Fruit fly (Drosophila melanogaster) whole organism, prepupa: ENCODE results near the gene rux.

Experiments
- Blimp-1 ChIP-seq: fragments of 200-800 bp; sonication (Bioruptor generic); optimal IDR thresholded peaks from 3 replicates; lab custom pipeline; 2017; ENCODE audit warnings: missing biosample characterization, missing genetic modification characterization, mild to moderate bottlenecking, moderate library complexity, missing genetic modification reagents
- CG10631 ChIP-seq: fragments of 200-800 bp; sonication (Bioruptor generic); optimal IDR thresholded peaks from 2 replicates; lab custom pipeline; 2016; ENCODE audit warnings: missing biosample characterization, missing genetic modification characterization
- CG10669 ChIP-seq: fragments of 200-800 bp; sonication (Bioruptor generic); optimal IDR thresholded peaks from 3 replicates; lab custom pipeline; 2018; ENCODE audit warnings: missing biosample characterization, mild to moderate bottlenecking, missing genetic modification characterization, moderate library complexity
- CG11762 ChIP-seq: fragments of 200-800 bp; sonication (Bioruptor generic); optimal IDR thresholded peaks from 3 replicates; lab custom pipeline; 2016; ENCODE audit warnings: missing biosample characterization, missing genetic modification characterization; ENCODE audit not compliant: insufficient read depth
- CG11902 ChIP-seq: fragments of 200-800 bp; sonication (Bioruptor generic); optimal IDR thresholded peaks from 3 replicates; lab custom pipeline; 2016; ENCODE audit warnings: missing biosample characterization, missing genetic modification characterization
- CG16779 ChIP-seq: fragments of 200-800 bp; sonication (Bioruptor generic); optimal IDR thresholded peaks from 3 replicates; lab custom pipeline; 2017; ENCODE audit warnings: missing biosample characterization, mild to moderate bottlenecking, missing genetic modification characterization
- CG3032 ChIP-seq: fragments of 200-800 bp; optimal IDR thresholded peaks from 2 replicates; lab custom pipeline; 2019; ENCODE audit warnings: missing biosample characterization, mild to moderate bottlenecking, missing genetic modification characterization, moderate library complexity
- CG31627 ChIP-seq: fragments of 200-800 bp; sonication (Bioruptor generic); optimal IDR thresholded peaks from 3 replicates; lab custom pipeline; 2016; ENCODE audit warnings: missing biosample characterization, missing genetic modification characterization
- CG32006 ChIP-seq: fragments of 200-800 bp; sonication (Bioruptor generic); optimal IDR thresholded peaks from 3 replicates; lab custom pipeline; 2017; ENCODE audit warnings: missing biosample characterization, mild to moderate bottlenecking, missing genetic modification characterization
- CG34406 ChIP-seq: fragments of 200-800 bp; sonication (Bioruptor generic); optimal IDR thresholded peaks from 3 replicates; lab custom pipeline; 2016; ENCODE audit warnings: missing biosample characterization, missing genetic modification characterization
- CG3919 ChIP-seq: fragments of 200-800 bp; sonication (Bioruptor generic); optimal IDR thresholded peaks from 3 replicates; lab custom pipeline; 2016; ENCODE audit warnings: missing biosample characterization, missing genetic modification characterization
- CG4318 ChIP-seq: fragments of 200-800 bp; sonication (Bioruptor generic); optimal IDR thresholded peaks from 3 replicates; lab custom pipeline; 2017; ENCODE audit warnings: missing biosample characterization, mild to moderate bottlenecking, missing genetic modification characterization
- CG6163 ChIP-seq: fragments of 200-800 bp; sonication (Bioruptor generic); IDR thresholded peaks from 3 replicates; pipeline ENCODE4 v1.3.6; 2022; ENCODE audit warnings: missing biosample characterization, missing genetic modification characterization
- CG6276 ChIP-seq: fragments of 200-800 bp; sonication (Bioruptor generic); optimal IDR thresholded peaks from 2 replicates; lab custom pipeline; 2017; ENCODE audit warnings: missing biosample characterization, mild to moderate bottlenecking, missing genetic modification characterization
- CG6792 ChIP-seq: fragments of 200-800 bp; sonication (Bioruptor generic); optimal IDR thresholded peaks from 3 replicates; lab custom pipeline; 2016; ENCODE audit warnings: missing biosample characterization, missing genetic modification characterization
- CG6808 ChIP-seq: fragments of 200-800 bp; sonication (Bioruptor generic); optimal IDR thresholded peaks from 3 replicates; lab custom pipeline; 2017; ENCODE audit warnings: missing biosample characterization, missing genetic modification characterization, mild to moderate bottlenecking, moderate library complexity, missing genetic modification reagents
- CG6854 ChIP-seq: fragments of 200-800 bp; sonication (Bioruptor generic); optimal IDR thresholded peaks from 2 replicates; lab custom pipeline; 2017; ENCODE audit warnings: missing biosample characterization, mild to moderate bottlenecking, missing genetic modification characterization
- CG7368 ChIP-seq: fragments of 200-800 bp; sonication (Bioruptor generic); optimal IDR thresholded peaks from 3 replicates; lab custom pipeline; 2016; ENCODE audit warnings: missing biosample characterization, missing genetic modification characterization
- CG8119 ChIP-seq: fragments of 200-800 bp; sonication (Bioruptor generic); IDR thresholded peaks from 3 replicates; pipeline ENCODE4 v1.3.6; 2022; ENCODE audit warnings: missing biosample characterization, missing genetic modification characterization
- CG8319 ChIP-seq: fragments of 200-800 bp; sonication (Bioruptor generic); optimal IDR thresholded peaks from 3 replicates; lab custom pipeline; 2016; ENCODE audit warnings: missing biosample characterization, missing genetic modification characterization
- CG8632 ChIP-seq: fragments of 200-800 bp; sonication (Bioruptor generic); optimal IDR thresholded peaks from 3 replicates; lab custom pipeline; 2016; ENCODE audit warnings: missing biosample characterization, missing genetic modification characterization
- CG9139 ChIP-seq: fragments of 200-800 bp; sonication (Bioruptor generic); optimal IDR thresholded peaks from 3 replicates; lab custom pipeline; 2017; ENCODE audit warnings: missing biosample characterization, mild to moderate bottlenecking, missing genetic modification characterization
- Eip75B ChIP-seq: fragments of 200-800 bp; sonication (Bioruptor generic); optimal IDR thresholded peaks from 3 replicates; lab custom pipeline; 2016; ENCODE audit warnings: missing biosample characterization, missing genetic modification characterization
- Eip78C ChIP-seq: fragments of 200-800 bp; sonication (Bioruptor generic); peaks from one replicate; lab custom pipeline; 2016; ENCODE audit warnings: missing biosample characterization, missing genetic modification characterization
- Eip93F ChIP-seq: fragments of 200-800 bp; sonication (Bioruptor generic); optimal IDR thresholded peaks from 2 replicates; lab custom pipeline; 2016; ENCODE audit warnings: missing biosample characterization, mild to moderate bottlenecking, missing genetic modification characterization
- Ets21C ChIP-seq: fragments of 200-800 bp; sonication (Bioruptor generic); optimal IDR thresholded peaks from 3 replicates; lab custom pipeline; 2016; ENCODE audit warnings: missing biosample characterization, missing genetic modification characterization
- Ets96B ChIP-seq: fragments of 200-800 bp; optimal IDR thresholded peaks from 2 replicates; lab custom pipeline; 2019; ENCODE audit warnings: missing biosample characterization, mild to moderate bottlenecking, missing genetic modification characterization, moderate library complexity
- Gug ChIP-seq: fragments of 200-800 bp; sonication (Bioruptor generic); IDR thresholded peaks from 2 replicates; pipeline ENCODE4 v1.3.6; 2022; ENCODE audit warnings: missing biosample characterization, missing genetic modification characterization
- Hr4 ChIP-seq: fragments of 200-800 bp; sonication (Bioruptor generic); optimal IDR thresholded peaks from 3 replicates; lab custom pipeline; 2016; ENCODE audit warnings: missing biosample characterization, missing genetic modification characterization
- Lpt ChIP-seq: fragments of 200-800 bp; sonication (Bioruptor generic); optimal IDR thresholded peaks from 3 replicates; lab custom pipeline; 2016; ENCODE audit warnings: missing biosample characterization, missing genetic modification characterization
- Met ChIP-seq: fragments of 200-800 bp; sonication (Bioruptor generic); optimal IDR thresholded peaks from 3 replicates; lab custom pipeline; 2016; ENCODE audit warnings: missing biosample characterization, missing genetic modification characterization
- Smox ChIP-seq: fragments of 200-800 bp; sonication (Bioruptor generic); optimal IDR thresholded peaks from 3 replicates; lab custom pipeline; 2016; ENCODE audit warnings: missing biosample characterization, missing genetic modification characterization
- Sox102F ChIP-seq: fragments of 200-800 bp; sonication (Bioruptor generic); optimal IDR thresholded peaks from 2 replicates; lab custom pipeline; 2016; ENCODE audit warnings: missing biosample characterization, mild to moderate bottlenecking, missing genetic modification characterization
- Sox14 ChIP-seq: fragments of 200-800 bp; sonication (Bioruptor generic); optimal IDR thresholded peaks from 3 replicates; lab custom pipeline; 2016; ENCODE audit warnings: missing biosample characterization, missing genetic modification characterization
- Sox15 ChIP-seq: fragments of 200-800 bp; sonication (Bioruptor generic); optimal IDR thresholded peaks from 3 replicates; lab custom pipeline; 2016; ENCODE audit warnings: missing biosample characterization, missing genetic modification characterization
- achi ChIP-seq: fragments of 200-800 bp; sonication (Bioruptor generic); optimal IDR thresholded peaks from 3 replicates; lab custom pipeline; 2016; ENCODE audit warnings: missing biosample characterization, missing genetic modification characterization
- acj6 ChIP-seq: fragments of 200-800 bp; sonication (Bioruptor generic); optimal IDR thresholded peaks from 3 replicates; lab custom pipeline; 2016; ENCODE audit warnings: missing biosample characterization, missing genetic modification characterization
- dsx ChIP-seq: fragments of 200-800 bp; optimal IDR thresholded peaks from 3 replicates; lab custom pipeline; 2019; ENCODE audit warnings: missing biosample characterization, mild to moderate bottlenecking, missing genetic modification characterization, moderate library complexity; ENCODE audit not compliant: poor library complexity, severe bottlenecking
- eg ChIP-seq: fragments of 200-800 bp; sonication (Bioruptor generic); IDR thresholded peaks from 3 replicates; pipeline ENCODE4 v1.3.6; 2022; ENCODE audit warnings: missing biosample characterization, missing genetic modification characterization
- fd59A ChIP-seq: fragments of 200-800 bp; sonication (Bioruptor generic); optimal IDR thresholded peaks from 2 replicates; lab custom pipeline; 2017; ENCODE audit warnings: missing biosample characterization, mild to moderate bottlenecking, missing genetic modification characterization, missing genetic modification reagents
- fkh ChIP-seq: fragments of 200-800 bp; sonication (Bioruptor generic); optimal IDR thresholded peaks from 3 replicates; lab custom pipeline; 2017; ENCODE audit warnings: missing biosample characterization, mild to moderate bottlenecking, missing genetic modification characterization, moderate library complexity
- lz ChIP-seq: fragments of 200-800 bp; sonication (Bioruptor generic); optimal IDR thresholded peaks from 3 replicates; lab custom pipeline; 2016; ENCODE audit warnings: missing biosample characterization, missing genetic modification characterization
- net ChIP-seq: fragments of 200-800 bp; sonication (Bioruptor generic); optimal IDR thresholded peaks from 3 replicates; lab custom pipeline; 2016; ENCODE audit warnings: missing biosample characterization, missing genetic modification characterization
- pdm3 ChIP-seq: fragments of 200-800 bp; sonication (Bioruptor generic); optimal IDR thresholded peaks from 3 replicates; lab custom pipeline; 2016; ENCODE audit warnings: missing biosample characterization, missing genetic modification characterization
- salr ChIP-seq, 2 experiments: fragments of 200-800 bp; sonication (Bioruptor generic); optimal IDR thresholded peaks; 3 replicates each; lab custom pipeline; 2016 to 2018; ENCODE audit warnings: missing biosample characterization in 2 of 2, missing genetic modification characterization in 2 of 2, mild to moderate bottlenecking in 1 of 2
- ss ChIP-seq, 2 experiments: fragments of 200-800 bp; sonication (Bioruptor generic); optimal IDR thresholded peaks; 2 replicates in 1 of 2; 3 replicates in 1 of 2; lab custom pipeline; 2017 to 2018; ENCODE audit warnings: mild to moderate bottlenecking in 2 of 2, missing biosample characterization in 2 of 2, missing genetic modification characterization in 2 of 2, moderate library complexity in 1 of 2
- svp ChIP-seq: fragments of 200-800 bp; sonication (Bioruptor generic); peaks from one replicate; lab custom pipeline; 2016; ENCODE audit warnings: missing biosample characterization, missing genetic modification characterization
- topi ChIP-seq: fragments of 200-800 bp; sonication (Bioruptor generic); optimal IDR thresholded peaks from 3 replicates; lab custom pipeline; 2016; ENCODE audit warnings: missing biosample characterization, missing genetic modification characterization
- vri ChIP-seq: fragments of 200-800 bp; sonication (Bioruptor generic); optimal IDR thresholded peaks from 3 replicates; lab custom pipeline; 2016; ENCODE audit warnings: missing biosample characterization, mild to moderate bottlenecking, missing genetic modification characterization

Gene rux

dm6 chrX:6027846-6028245, 9.8 kb downstream of the rux start (continued):
- TF ChIP-seq CG10631 (GFP tag; lab: Kevin White, UChicago) = peak; percentile 46
- TF ChIP-seq dsx (GFP tag; lab: Kevin White, UChicago) = peak; percentile 73
- no peak for TF ChIP-seq Sox15 (GFP tag; lab: Kevin White, UChicago)
- no peak for TF ChIP-seq CG6276 (GFP tag; lab: Kevin White, UChicago)
- TF ChIP-seq CG6792 (GFP tag; lab: Kevin White, UChicago) = peak; percentile 23
- peak; percentile 29 for TF ChIP-seq CG11762
- TF ChIP-seq CG6808 = peak; percentile 67
- peak; percentile 25 for TF ChIP-seq Sox102F (GFP tag; lab: Kevin White, UChicago)
- TF ChIP-seq Ets96B (tag; lab: Kevin White, UChicago) = peak; percentile 70
- no peak for TF ChIP-seq Eip93F
- peak; percentile 3 for TF ChIP-seq CG8319 (GFP tag; lab: Kevin White, UChicago)
- peak; percentile 48 for TF ChIP-seq acj6
- peak; percentile 60 for TF ChIP-seq CG3919 (GFP tag; lab: Kevin White, UChicago)
- TF ChIP-seq svp (GFP tag; lab: Kevin White, UChicago) = peak; percentile 61
- TF ChIP-seq CG4318 (GFP tag; lab: Kevin White, UChicago) = no peak
- peak; percentile 67 for TF ChIP-seq achi (GFP tag; lab: Kevin White, UChicago)
- TF ChIP-seq CG6163 = peak; percentile 82
- TF ChIP-seq Hr4 = peak; percentile 54
- TF ChIP-seq eg (GFP tag; lab: Robert Waterston, UW) = peak; percentile 70
- TF ChIP-seq pdm3 (GFP tag; lab: Kevin White, UChicago) = peak; percentile 59
- TF ChIP-seq CG31627 = no peak
- peak; percentile 40 for TF ChIP-seq lz (GFP tag; lab: Kevin White, UChicago)
- peak; percentile 4 for TF ChIP-seq fd59A
- TF ChIP-seq, all 60 proteins: peak for 48

DNA sequence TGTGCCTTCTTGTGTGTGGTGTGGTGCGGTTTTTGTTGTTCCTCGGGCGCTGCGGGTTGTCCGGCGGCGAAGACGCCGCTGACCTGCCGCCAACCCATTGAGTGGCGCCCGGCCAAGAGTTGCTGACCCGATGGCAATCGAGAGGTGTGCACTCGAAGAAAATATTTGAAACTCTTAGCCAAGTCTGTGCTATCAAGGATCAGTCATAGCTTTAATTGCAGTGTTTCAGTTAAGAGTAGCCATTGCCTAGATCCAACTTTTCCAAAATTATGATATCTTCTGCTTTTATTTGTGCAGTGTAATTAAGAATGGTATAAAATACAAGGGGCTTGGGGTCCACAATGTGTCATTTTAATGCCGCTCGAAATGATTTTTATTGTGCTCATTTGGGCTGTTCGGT, 13.0 kb downstream of the rux start:
- TF ChIP-seq CG3032 (tag; lab: Kevin White, UChicago) = peak; percentile 65
- peak; percentile 72 for TF ChIP-seq Smox (GFP tag; lab: Kevin White, UChicago)
- TF ChIP-seq Ets21C (GFP tag; lab: Kevin White, UChicago) = peak; percentile 63
- peak; percentile 63 for TF ChIP-seq CG34406 (GFP tag; lab: Kevin White, UChicago)
- TF ChIP-seq CG10669 (GFP tag; lab: Kevin White, UChicago) = peak; percentile 67
- TF ChIP-seq salr (GFP tag; optimal IDR thresholded peaks at IDR 0.05; lab: Kevin White, UChicago) = peak; percentile 6 to 39
- TF ChIP-seq CG4318 (GFP tag; lab: Kevin White, UChicago) = no peak
- TF ChIP-seq CG8319 (GFP tag; lab: Kevin White, UChicago) = peak; percentile 36
- peak; percentile 44 for TF ChIP-seq Eip75B (GFP tag; lab: Kevin White, UChicago)
- no peak for TF ChIP-seq fkh (GFP tag; lab: Kevin White, UChicago)
- peak; percentile 35 for TF ChIP-seq Sox14 (GFP tag; lab: Kevin White, UChicago)
- no peak for TF ChIP-seq Lpt
- TF ChIP-seq acj6 = peak; percentile 62
- peak; percentile 25 for TF ChIP-seq CG9139 (GFP tag; lab: Kevin White, UChicago)
- peak; percentile 80 for TF ChIP-seq Met (GFP tag; lab: Kevin White, UChicago)
- TF ChIP-seq Sox102F (GFP tag; lab: Kevin White, UChicago) = peak; percentile 70
- TF ChIP-seq CG8632 = peak; percentile 59
- no peak for TF ChIP-seq Gug
- TF ChIP-seq topi = peak; percentile 73
- TF ChIP-seq CG31627 = peak; percentile 74
- TF ChIP-seq CG16779 = no peak
- TF ChIP-seq CG11902 (GFP tag; lab: Kevin White, UChicago) = peak; percentile 69
- TF ChIP-seq Blimp-1 (GFP tag; lab: Kevin White, UChicago) = no peak
- peak; percentile 87 for TF ChIP-seq svp (GFP tag; lab: Kevin White, UChicago)
- peak; percentile 66 for TF ChIP-seq pdm3 (GFP tag; lab: Kevin White, UChicago)
- peak; percentile 59 for TF ChIP-seq vri
- peak; percentile 55 for TF ChIP-seq net (GFP tag; lab: Kevin White, UChicago)
- no peak for TF ChIP-seq CG32006 (GFP tag; lab: Kevin White, UChicago)
- TF ChIP-seq ss (GFP tag; optimal IDR thresholded peaks at IDR 0.05; lab: Kevin White, UChicago) = peak in 1 of 2 experiments; percentile 66
- peak; percentile 87 for TF ChIP-seq Eip78C (GFP tag; lab: Kevin White, UChicago)
- peak; percentile 35 for TF ChIP-seq CG11762
- TF ChIP-seq CG6854 (GFP tag; lab: Kevin White, UChicago) = peak; percentile 73
- peak; percentile 64 for TF ChIP-seq CG7368 (GFP tag; lab: Kevin White, UChicago)
- TF ChIP-seq CG8119 (GFP tag; lab: Robert Waterston, UW) = no peak
- TF ChIP-seq fd59A = peak; percentile 45
- peak; percentile 77 for TF ChIP-seq CG6792 (GFP tag; lab: Kevin White, UChicago)
- peak; percentile 45 for TF ChIP-seq Sox15 (GFP tag; lab: Kevin White, UChicago)
